Fruit fly (Drosophila melanogaster): ENCODE results near the gene gny.

gny gene

DNA sequence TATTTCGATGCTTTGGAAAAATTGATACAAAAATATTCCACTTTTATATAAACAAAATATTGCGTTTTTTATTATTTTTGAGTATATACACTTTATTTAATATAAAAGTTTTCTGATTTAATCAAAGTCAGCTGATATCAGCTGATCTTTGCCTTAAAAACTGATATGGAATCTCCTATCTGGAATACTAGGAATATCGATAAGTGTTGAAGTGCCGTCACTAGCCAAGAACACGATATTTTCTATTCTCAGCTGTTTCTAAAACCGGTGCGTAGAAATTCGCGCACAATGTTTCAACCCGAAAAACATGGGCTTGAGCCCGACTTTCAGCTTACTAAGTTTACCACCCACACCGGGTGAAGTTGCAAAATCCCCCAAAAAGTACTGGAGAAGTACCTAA, 37.4 kb upstream of the gny start, which contains the start of gene Sps2 (continued):
- TF ChIP-seq tll (GFP tag; optimal IDR thresholded peaks at IDR 0.05), result peak in 1 of 2 experiments; percentile 44
- TF ChIP-seq CG11085 (GFP tag; IDR thresholded peaks at IDR 0.05), result no peak
- no peak for TF ChIP-seq CG5953 (GFP tag; IDR thresholded peaks at IDR 0.05)
- no peak for TF ChIP-seq HmgD (GFP tag; optimal IDR thresholded peaks at IDR 0.05)
- TF ChIP-seq CrebB (tag; optimal IDR thresholded peaks at IDR 0.05), result no peak
- TF ChIP-seq CG17328 (GFP tag; IDR thresholded peaks at IDR 0.05), result peak; percentile 27; the same call in 1 of the 2 replicates
- TF ChIP-seq ci (GFP tag; IDR thresholded peaks at IDR 0.05), result no peak
- no peak for TF ChIP-seq CG32767 (GFP tag; IDR thresholded peaks at IDR 0.05)
- no peak for TF ChIP-seq Hsf (GFP tag; optimal IDR thresholded peaks at IDR 0.05)
- no peak for TF ChIP-seq Gug (GFP tag; IDR thresholded peaks at IDR 0.05)
- TF ChIP-seq CG1602 (GFP tag; optimal IDR thresholded peaks at IDR 0.05), result no peak
- TF ChIP-seq CoRest (tag; optimal IDR thresholded peaks at IDR 0.05), result no peak
- TF ChIP-seq CG34376 (GFP tag; optimal IDR thresholded peaks at IDR 0.05), result peak; percentile 52
- peak; percentile 18 for TF ChIP-seq CG13296 (GFP tag; optimal IDR thresholded peaks at IDR 0.05)
- no peak for TF ChIP-seq chm (GFP tag; IDR thresholded peaks at IDR 0.05)
- TF ChIP-seq CG12391 (tag; optimal IDR thresholded peaks at IDR 0.05), result peak; percentile 37
- TF ChIP-seq Ssrp (tag; optimal IDR thresholded peaks at IDR 0.05), result no peak
- TF ChIP-seq luna (GFP tag; optimal IDR thresholded peaks at IDR 0.05), result no peak
- no peak for TF ChIP-seq CG3163 (GFP tag; optimal IDR thresholded peaks at IDR 0.05)
- TF ChIP-seq NFAT (GFP tag; IDR thresholded peaks at IDR 0.05), result no peak; the same call in 1 of the 2 replicates
- no peak for TF ChIP-seq CG10431 (GFP tag; optimal IDR thresholded peaks at IDR 0.05)
- TF ChIP-seq ewg (GFP tag; optimal IDR thresholded peaks at IDR 0.05), result no peak
- TF ChIP-seq CG4617 (GFP tag; optimal IDR thresholded peaks at IDR 0.05; ENCODE audit: borderline replicate concordance), result peak; percentile 35
- no peak for TF ChIP-seq zf30C (GFP tag; optimal IDR thresholded peaks at IDR 0.05)
- TF ChIP-seq Dll (GFP tag; IDR thresholded peaks at IDR 0.05; ENCODE audit: partially characterized antibody), result peak; percentile 82
- TF ChIP-seq sens (GFP tag), result no peak
- no peak for TF ChIP-seq Sox100B (GFP tag; optimal IDR thresholded peaks at IDR 0.05)
- no peak for TF ChIP-seq CG9609 (GFP tag; optimal IDR thresholded peaks at IDR 0.05)
- no peak for TF ChIP-seq odd (GFP tag; optimal IDR thresholded peaks at IDR 0.05)
- TF ChIP-seq CG7786 (GFP tag; optimal IDR thresholded peaks at IDR 0.05), result no peak
- TF ChIP-seq lilli (GFP tag; optimal IDR thresholded peaks at IDR 0.05), result peak; percentile 18
- TF ChIP-seq ro (GFP tag; IDR thresholded peaks at IDR 0.05), result no peak
- TF ChIP-seq eyg (GFP tag; optimal IDR thresholded peaks at IDR 0.05), result no peak
- TF ChIP-seq CG11504 (tag; optimal IDR thresholded peaks at IDR 0.05), result no peak
- no peak for TF ChIP-seq dmrt99B (tag; optimal IDR thresholded peaks at IDR 0.05)
- no peak for TF ChIP-seq ATbp (GFP tag; optimal IDR thresholded peaks at IDR 0.05)
- TF ChIP-seq Eip74EF (GFP tag; optimal IDR thresholded peaks at IDR 0.05), result no peak
- no peak for TF ChIP-seq CG11695 (GFP tag; IDR thresholded peaks at IDR 0.05)
- peak in 1 of 3 experiments; percentile 39 for TF ChIP-seq Stat92E (GFP tag; optimal IDR thresholded peaks at IDR 0.05)
- TF ChIP-seq mam (GFP tag; optimal IDR thresholded peaks at IDR 0.05), result peak; percentile 1
- no peak for TF ChIP-seq CG10462 (GFP tag; optimal IDR thresholded peaks at IDR 0.05)
- no peak for TF ChIP-seq D19B (GFP tag; optimal IDR thresholded peaks at IDR 0.05)
- TF ChIP-seq CG16815 (GFP tag; optimal IDR thresholded peaks at IDR 0.05), result no peak
- TF ChIP-seq CG2129 (GFP tag; IDR thresholded peaks at IDR 0.05; ENCODE audit: partially characterized antibody), result peak; percentile 70
- no peak for TF ChIP-seq CG10565 (GFP tag; optimal IDR thresholded peaks at IDR 0.05)
- TF ChIP-seq so (GFP tag; IDR thresholded peaks at IDR 0.05), result no peak
- peak; percentile 75 for TF ChIP-seq CG16813 (GFP tag; IDR thresholded peaks at IDR 0.05; ENCODE audit: partially characterized antibody)
- no peak for TF ChIP-seq PHDP (tag; optimal IDR thresholded peaks at IDR 0.05)
- no peak for TF ChIP-seq usp (GFP tag; optimal IDR thresholded peaks at IDR 0.05)
- no peak for TF ChIP-seq bsh (GFP tag; optimal IDR thresholded peaks at IDR 0.05)
- no peak for TF ChIP-seq CG8478 (optimal IDR thresholded peaks at IDR 0.05)
